Fruit fly (Drosophila melanogaster): Measurements from ENCODE around the gene RpL3.

Gene RpL3

DNA sequence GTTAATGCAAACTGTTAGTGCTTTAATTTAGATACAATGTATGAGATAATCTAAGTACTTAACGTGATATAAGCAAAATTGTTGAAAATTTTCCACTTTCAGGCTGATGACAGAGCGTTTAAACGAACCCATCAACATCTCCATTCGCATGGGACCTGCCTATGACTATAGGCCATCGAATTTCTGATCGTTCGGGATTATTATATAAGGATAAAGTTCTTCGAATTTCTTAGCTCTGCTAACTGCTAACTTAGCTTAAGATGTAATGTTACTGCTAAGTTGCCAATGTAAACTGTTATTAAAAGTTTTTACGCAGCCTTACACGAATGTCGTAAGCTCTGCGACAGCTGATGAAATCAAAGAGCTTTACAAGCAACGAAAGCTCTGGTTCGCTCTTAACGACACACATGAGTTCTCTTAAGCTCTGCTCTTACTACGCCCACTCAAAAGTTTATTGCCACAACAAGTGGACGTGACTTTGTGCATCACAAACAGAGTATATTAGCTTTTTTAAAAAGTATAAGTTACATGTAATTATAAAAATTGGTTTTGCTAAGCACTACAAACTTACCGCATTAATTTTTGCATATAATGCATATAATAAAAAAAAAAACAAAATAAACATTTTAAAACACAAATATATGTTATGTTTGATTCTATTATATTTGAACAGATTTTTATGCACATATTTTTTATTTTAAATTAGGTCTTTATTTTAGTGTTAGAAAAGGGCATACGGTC, 24.9 kb upstream of the RpL3 start (continued):
- TF ChIP-seq CG7271 (tag; optimal IDR thresholded peaks at IDR 0.05) (peak; percentile 85), cg (GFP tag; optimal IDR thresholded peaks at IDR 0.05) (peak; percentile 68), B-H1 (GFP tag; IDR thresholded peaks at IDR 0.05) (peak; percentile 98), CG16815 (GFP tag; optimal IDR thresholded peaks at IDR 0.05) (peak; percentile 97), gsb-n (tag; optimal IDR thresholded peaks at IDR 0.05) (peak; percentile 98), stc (GFP tag; IDR thresholded peaks at IDR 0.05) (peak; percentile 98), Deaf1 (tag; optimal IDR thresholded peaks at IDR 0.05) (peak; percentile 76), CG31224 (GFP tag; IDR thresholded peaks at IDR 0.05) (peak; percentile 96), da (GFP tag; optimal IDR thresholded peaks at IDR 0.05) (peak; percentile 82), ab (GFP tag; optimal IDR thresholded peaks at IDR 0.05) (no peak), lab (GFP tag; optimal IDR thresholded peaks at IDR 0.05) (peak; percentile 99), Dp (GFP tag; optimal IDR thresholded peaks at IDR 0.05) (peak; percentile 23), CG6654 (GFP tag; optimal IDR thresholded peaks at IDR 0.05) (peak; percentile 95), CG6683 (GFP tag; optimal IDR thresholded peaks at IDR 0.05) (peak; percentile 98), abd-A (tag; optimal IDR thresholded peaks at IDR 0.05) (peak; percentile 98), p53 (GFP tag; optimal IDR thresholded peaks at IDR 0.05) (peak; percentile 29), CG9817 (tag; optimal IDR thresholded peaks at IDR 0.05) (peak; percentile 98), CG33213 (GFP tag; optimal IDR thresholded peaks at IDR 0.05) (no peak), Sry-β (GFP tag; optimal IDR thresholded peaks at IDR 0.05) (peak; percentile 64), bab2 (GFP tag; optimal IDR thresholded peaks at IDR 0.05) (peak; percentile 98), bcd (GFP tag; optimal IDR thresholded peaks at IDR 0.05) (peak; percentile 100), MTF-1 (GFP tag; optimal IDR thresholded peaks at IDR 0.05; ENCODE audit: borderline replicate concordance) (peak; percentile 84), kni (GFP tag; optimal IDR thresholded peaks at IDR 0.05) (peak; percentile 92), CG11696 (GFP tag; IDR thresholded peaks at IDR 0.05) (peak; percentile 86), lilli (GFP tag; optimal IDR thresholded peaks at IDR 0.05) (peak; percentile 94), ERR (GFP tag; optimal IDR thresholded peaks at IDR 0.05) (peak; percentile 39), CG30020 (tag; optimal IDR thresholded peaks at IDR 0.05) (peak; percentile 75), CG17568 (GFP tag; optimal IDR thresholded peaks at IDR 0.05) (peak; percentile 91), schlank (tag; optimal IDR thresholded peaks at IDR 0.05) (peak; percentile 89), CG14965 (GFP tag; optimal IDR thresholded peaks at IDR 0.05; ENCODE audit: borderline replicate concordance) (no peak), fd102C (GFP tag; optimal IDR thresholded peaks at IDR 0.05) (no peak), Scr (GFP tag; IDR thresholded peaks at IDR 0.05; ENCODE audit: partially characterized antibody) (no peak), CG2875 (GFP tag; optimal IDR thresholded peaks at IDR 0.05) (peak; percentile 96), CG18476 (GFP tag; optimal IDR thresholded peaks at IDR 0.05) (peak; percentile 96), tna (GFP tag; IDR thresholded peaks at IDR 0.05; ENCODE audit: partially characterized antibody) (no peak), pros (GFP tag; optimal IDR thresholded peaks at IDR 0.05) (peak; percentile 77), gro (GFP tag; optimal IDR thresholded peaks at IDR 0.05) (peak; percentile 41), CG14860 (GFP tag; IDR thresholded peaks at IDR 0.05; ENCODE audit: partially characterized antibody) (no peak), Optix (GFP tag; IDR thresholded peaks at IDR 0.05) (no peak; the same call in 2 of the 3 replicates), CG11723 (GFP tag; optimal IDR thresholded peaks at IDR 0.05) (peak; percentile 96), Ada2b (GFP tag; IDR thresholded peaks at IDR 0.05) (peak; percentile 97), CG11398 (GFP tag; optimal IDR thresholded peaks at IDR 0.05) (no peak), CG2202 (tag; optimal IDR thresholded peaks at IDR 0.05) (peak; percentile 92), CG11560 (tag; IDR thresholded peaks at IDR 0.05) (peak; percentile 93), CG17912 (GFP tag; optimal IDR thresholded peaks at IDR 0.05) (peak; percentile 85), zen (tag; optimal IDR thresholded peaks at IDR 0.05) (peak; percentile 96), pzg (GFP tag; optimal IDR thresholded peaks at IDR 0.05) (peak; percentile 4), CG10979 (tag; optimal IDR thresholded peaks at IDR 0.05) (peak; percentile 99)
